ENCODE assay signal across 2 worm cellular contexts in genomic region chrX:2919488-2919887, ce11.
A peak's percentile ranks its signal among the peaks of the same experiment; 100 is the strongest.
TF ChIP-seq lines count a peak whose summit lies in the region.

No protein-coding gene starts in this region.

TF ChIP-seq in whole organism, late embryonic, 69 proteins besides CTCF, POLR2A, EP300 and RAD21:
- TF ChIP-seq elt-2 (tag; optimal IDR thresholded peaks at IDR 0.05; lab: Kevin White, UChicago) (peak; percentile 69), sox-2 (GFP tag; IDR thresholded peaks at IDR 0.05; lab: Robert Waterston, UW) (no peak)

TF ChIP-seq in whole organism, mixed stage, embryonic, 35 proteins besides CTCF, POLR2A, EP300 and RAD21:
- no peak for TF ChIP-seq hlh-1 (tag; optimal IDR thresholded peaks at IDR 0.05; lab: Kevin White, UChicago)
- TF ChIP-seq zip-8 (tag; optimal IDR thresholded peaks at IDR 0.05; lab: Kevin White, UChicago): peak; percentile 15
- no peak for TF ChIP-seq mep-1 (tag; optimal IDR thresholded peaks at IDR 0.05; lab: Kevin White, UChicago)
- TF ChIP-seq sptf-1 (tag; optimal IDR thresholded peaks at IDR 0.05; lab: Kevin White, UChicago): no peak
- no peak for TF ChIP-seq ham-2 (GFP tag; optimal IDR thresholded peaks at IDR 0.05; lab: Kevin White, UChicago)
- peak; percentile 74 for TF ChIP-seq elt-1 (tag; optimal IDR thresholded peaks at IDR 0.05; lab: Kevin White, UChicago; ENCODE audit: borderline replicate concordance, insufficient read depth)
- no peak for TF ChIP-seq snpc-4 (tag; optimal IDR thresholded peaks at IDR 0.05; lab: Kevin White, UChicago)
